Worm (Caenorhabditis elegans) whole organism, midembryonic: ENCODE data around the gene C17C3.9.

Experiments used
- T22C8.4 ChIP-seq: fragments of 200-800 bp; sonication (Bioruptor generic); IDR thresholded peaks from 2 replicates; pipeline ENCODE4 v1.3.6; 2022; ENCODE audit warnings: missing genetic modification characterization, missing compliant biosample characterization
- cog-1 ChIP-seq: sonication (generic microtip); optimal IDR thresholded peaks from 2 replicates; lab custom pipeline; 2016; ENCODE audit warnings: missing genetic modification characterization, missing compliant biosample characterization
- flt-1 ChIP-seq: fragments of 200-800 bp; sonication (Bioruptor generic); IDR thresholded peaks from 2 replicates; pipeline ENCODE4 v1.3.6; 2022; ENCODE audit warnings: missing genetic modification characterization, missing compliant biosample characterization
- klf-2 ChIP-seq: fragments of 200-800 bp; sonication (Bioruptor generic); conservative IDR thresholded peaks from 2 replicates; pipeline ENCODE4 v1.3.6; 2022; ENCODE audit warnings: missing genetic modification reagents, missing genetic modification characterization, missing compliant biosample characterization
- med-1 ChIP-seq: sonication (generic microtip); optimal IDR thresholded peaks from 2 replicates; lab custom pipeline; 2017; ENCODE audit warnings: missing genetic modification characterization, mild to moderate bottlenecking, missing compliant biosample characterization, antibody characterized with exemption, missing genetic modification reagents; ENCODE audit not compliant: insufficient read depth
- ref-1 ChIP-seq: fragments of 200-800 bp; sonication (Bioruptor generic); conservative IDR thresholded peaks from 2 replicates; pipeline ENCODE4 v1.3.6; 2022; ENCODE audit warnings: missing genetic modification reagents, missing genetic modification characterization, missing compliant biosample characterization
- tab-1 ChIP-seq: fragments of 200-800 bp; sonication (Bioruptor generic); IDR thresholded peaks from 2 replicates; pipeline ENCODE4 v1.3.6; 2022; ENCODE audit warnings: missing genetic modification characterization, missing compliant biosample characterization
- ztf-23 ChIP-seq: fragments of 200-800 bp; sonication (Bioruptor generic); IDR thresholded peaks from 2 replicates; pipeline ENCODE4 v1.3.6; 2022; ENCODE audit warnings: missing genetic modification reagents, missing genetic modification characterization, missing compliant biosample characterization
- ztf-29 ChIP-seq: fragments of 200-800 bp; sonication (Bioruptor generic); IDR thresholded peaks from 2 replicates; pipeline ENCODE4 v1.3.6; 2022; ENCODE audit warnings: missing genetic modification reagents, missing genetic modification characterization, missing compliant biosample characterization

DNA sequence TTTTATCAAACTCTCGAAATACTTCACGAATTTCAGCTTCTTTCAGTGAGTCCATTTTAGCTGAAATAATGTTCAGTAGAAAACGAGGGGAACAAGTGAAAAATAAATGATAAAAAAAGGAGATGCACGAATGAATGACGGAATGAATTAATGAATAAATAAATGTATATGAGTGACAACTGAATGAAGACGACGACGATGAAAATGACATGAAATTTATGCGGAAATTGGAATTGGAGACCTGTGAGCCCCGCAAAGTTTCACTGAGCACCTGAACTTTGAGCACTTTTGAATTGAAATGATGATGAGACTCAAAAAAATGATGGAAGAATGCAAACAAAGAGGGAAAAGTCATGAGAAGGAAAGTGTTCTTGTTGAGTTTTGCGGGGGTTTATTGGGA lies 50.1 kb downstream of the C17C3.9 start, which contains the start of gene cal-8:
- TF ChIP-seq flt-1 (GFP tag; lab: Robert Waterston, UW) = no peak
- TF ChIP-seq T22C8.4 (GFP tag; lab: Robert Waterston, UW) = no peak
- no peak for TF ChIP-seq ztf-29 (GFP tag; lab: Robert Waterston, UW)
- no peak for TF ChIP-seq med-1 (GFP tag; lab: Kevin White, UChicago)
- TF ChIP-seq ztf-23 (GFP tag; lab: Robert Waterston, UW) = no peak
- TF ChIP-seq ref-1 = no peak
- TF ChIP-seq klf-2 (GFP tag; lab: Robert Waterston, UW) = no peak
- no peak for TF ChIP-seq cog-1 (tag; lab: Kevin White, UChicago)
- TF ChIP-seq tab-1 (GFP tag; lab: Robert Waterston, UW) = no peak
